Fruit fly (Drosophila melanogaster) whole organism, embryonic: Measurements from ENCODE around the gene Rlb1.
A peak's percentile ranks its signal among the peaks of the same experiment; 100 is the strongest.

ENCODE experiments used
- Ada2b ChIP-seq: fragments of 200-800 bp; sonication (Bioruptor generic); IDR thresholded peaks from 2 replicates; pipeline ENCODE4 v1.3.6; 2022; ENCODE audit warnings: missing biosample characterization, missing genetic modification characterization
- Atf3 ChIP-seq: fragments of 200-800 bp; sonication (Bioruptor generic); optimal IDR thresholded peaks from 3 replicates; lab custom pipeline; 2016; ENCODE audit warnings: missing biosample characterization, missing genetic modification characterization
- B-H1 ChIP-seq: fragments of 200-800 bp; sonication (Bioruptor generic); IDR thresholded peaks from 3 replicates; pipeline ENCODE4 v1.3.6; 2022; ENCODE audit warnings: missing biosample characterization, missing genetic modification characterization
- CG1233 ChIP-seq: fragments of 200-800 bp; sonication (Bioruptor generic); optimal IDR thresholded peaks from 4 replicates; lab custom pipeline; 2018; ENCODE audit warnings: missing biosample characterization, mild to moderate bottlenecking, missing genetic modification characterization
- CG15514 ChIP-seq: fragments of 200-800 bp; sonication (Bioruptor generic); optimal IDR thresholded peaks from 3 replicates; lab custom pipeline; 2017; ENCODE audit warnings: missing biosample characterization, missing genetic modification characterization, mild to moderate bottlenecking, moderate library complexity, missing genetic modification reagents
- CG17385 ChIP-seq: fragments of 200-800 bp; sonication (Bioruptor generic); optimal IDR thresholded peaks from 3 replicates; lab custom pipeline; 2018; ENCODE audit warnings: missing biosample characterization, mild to moderate bottlenecking, missing genetic modification characterization
- CG2202 ChIP-seq: fragments of 200-800 bp; sonication (Bioruptor generic); optimal IDR thresholded peaks from 2 replicates; lab custom pipeline; 2018; ENCODE audit warnings: missing biosample characterization, mild to moderate bottlenecking, missing genetic modification characterization
- CG2889 ChIP-seq: fragments of 200-800 bp; sonication (Bioruptor generic); IDR thresholded peaks from 3 replicates; pipeline ENCODE4 v1.3.6; 2022; ENCODE audit warnings: missing biosample characterization, missing genetic modification characterization
- CG3281 ChIP-seq: fragments of 200-800 bp; sonication (Bioruptor generic); optimal IDR thresholded peaks from 3 replicates; lab custom pipeline; 2017; ENCODE audit warnings: missing biosample characterization, mild to moderate bottlenecking, missing genetic modification characterization
- CG4707 ChIP-seq: fragments of 200-800 bp; sonication (Bioruptor generic); optimal IDR thresholded peaks from 2 replicates; lab custom pipeline; 2018; ENCODE audit warnings: missing biosample characterization, mild to moderate bottlenecking, missing genetic modification characterization, moderate library complexity
- CG4854 ChIP-seq: fragments of 200-800 bp; sonication (Bioruptor generic); optimal IDR thresholded peaks from 2 replicates; lab custom pipeline; 2016; ENCODE audit warnings: missing biosample characterization, missing genetic modification characterization, inconsistent platforms
- CG6272 ChIP-seq: fragments of 200-800 bp; sonication (Bioruptor generic); IDR thresholded peaks from 2 replicates; pipeline ENCODE4 v1.3.6; 2022; ENCODE audit warnings: missing biosample characterization, missing genetic modification characterization
- CG8359 ChIP-seq: fragments of 200-800 bp; sonication (Bioruptor generic); optimal IDR thresholded peaks from 2 replicates; lab custom pipeline; 2017; ENCODE audit warnings: missing biosample characterization, mild to moderate bottlenecking, missing genetic modification characterization, borderline replicate concordance
- CG9727 ChIP-seq: fragments of 200-800 bp; sonication (Bioruptor generic); optimal IDR thresholded peaks from 3 replicates; lab custom pipeline; 2017; ENCODE audit warnings: missing biosample characterization, mild to moderate bottlenecking, missing genetic modification characterization
- CG9797 ChIP-seq: fragments of 200-800 bp; sonication (Bioruptor generic); optimal IDR thresholded peaks from 3 replicates; lab custom pipeline; 2018; ENCODE audit warnings: missing biosample characterization, mild to moderate bottlenecking, missing genetic modification characterization
- CG9932 ChIP-seq: fragments of 200-800 bp; sonication (Bioruptor generic); IDR thresholded peaks from 2 replicates; pipeline ENCODE4 v1.3.6; 2022; ENCODE audit warnings: missing biosample characterization, missing genetic modification characterization
- Dref ChIP-seq: fragments of 200-800 bp; sonication (Bioruptor generic); IDR thresholded peaks from 2 replicates; pipeline ENCODE4 v1.3.6; 2022; ENCODE audit warnings: missing biosample characterization, missing genetic modification characterization
- Drgx ChIP-seq: fragments of 200-800 bp; sonication (Bioruptor generic); IDR thresholded peaks from 2 replicates; pipeline ENCODE4 v1.3.6; 2022; ENCODE audit warnings: missing biosample characterization, missing genetic modification characterization
- Hr3 ChIP-seq: fragments of 200-800 bp; sonication (Bioruptor generic); optimal IDR thresholded peaks from 3 replicates; lab custom pipeline; 2016; ENCODE audit warnings: missing biosample characterization, missing genetic modification characterization
- Lhr ChIP-seq: fragments of 200-800 bp; sonication (Bioruptor generic); optimal IDR thresholded peaks from 3 replicates; lab custom pipeline; 2017; ENCODE audit warnings: mild to moderate bottlenecking, missing biosample characterization, missing genetic modification reagents, missing genetic modification characterization
- Lpt ChIP-seq: fragments of >200 bp; optimal IDR thresholded peaks from 2 replicates; lab custom pipeline; 2018; ENCODE audit warnings: missing biosample characterization, missing genetic modification characterization
- Neu2 ChIP-seq: fragments of 200-800 bp; sonication (Bioruptor generic); optimal IDR thresholded peaks from 3 replicates; lab custom pipeline; 2016; ENCODE audit warnings: missing biosample characterization, missing genetic modification characterization, borderline replicate concordance
- Optix ChIP-seq: fragments of 200-800 bp; sonication (Bioruptor generic); IDR thresholded peaks from 3 replicates; pipeline ENCODE4 v1.3.6; 2022; ENCODE audit warnings: missing biosample characterization, missing genetic modification characterization
- Sry-β ChIP-seq: fragments of 200-800 bp; sonication (Bioruptor generic); optimal IDR thresholded peaks from 2 replicates; lab custom pipeline; 2018; ENCODE audit warnings: missing biosample characterization, mild to moderate bottlenecking, missing genetic modification characterization, moderate library complexity
- Sry-δ ChIP-seq: fragments of 200-800 bp; sonication (Bioruptor generic); optimal IDR thresholded peaks from 2 replicates; lab custom pipeline; 2016; ENCODE audit warnings: missing biosample characterization, missing genetic modification characterization
- Trl ChIP-seq, 3 experiments: fragments of >200 bp in 2 of 3; fragments of 200-800 bp in 1 of 3; sonication (Bioruptor generic) in 1 of 3; optimal IDR thresholded peaks; 2 replicates in 1 of 3; 3 replicates in 2 of 3; lab custom pipeline; 2016 to 2017; ENCODE audit warnings: missing biosample characterization in 1 of 3, missing genetic modification characterization in 1 of 3
- bbx ChIP-seq: fragments of 200-800 bp; sonication (Bioruptor generic); IDR thresholded peaks from 2 replicates; pipeline ENCODE4 v1.3.6; 2022; ENCODE audit warnings: missing biosample characterization, missing genetic modification characterization; ENCODE audit not compliant: partially characterized antibody
- croc ChIP-seq: fragments of 200-800 bp; sonication (Bioruptor generic); conservative IDR thresholded peaks from 3 replicates; pipeline ENCODE4 v1.3.6; 2022; ENCODE audit warnings: missing biosample characterization, missing genetic modification characterization
- gcm2 ChIP-seq: fragments of 200-800 bp; sonication (Bioruptor generic); optimal IDR thresholded peaks from 2 replicates; lab custom pipeline; 2016; ENCODE audit warnings: missing biosample characterization, missing genetic modification characterization
- ham ChIP-seq: fragments of 200-800 bp; sonication (Bioruptor generic); IDR thresholded peaks from 2 replicates; pipeline ENCODE4 v1.3.6; 2022; ENCODE audit warnings: missing biosample characterization, missing genetic modification characterization
- hb ChIP-seq: fragments of 200-800 bp; sonication (Bioruptor generic); IDR thresholded peaks from 3 replicates; pipeline ENCODE4 v1.3.6; 2022; ENCODE audit warnings: missing biosample characterization, missing genetic modification characterization; ENCODE audit not compliant: partially characterized antibody
- hkb ChIP-seq, 2 experiments: fragments of 200-800 bp in 1 of 2; fragments of >200 bp in 1 of 2; sonication (Bioruptor generic) in 1 of 2; IDR thresholded peaks in 1 of 2; optimal IDR thresholded peaks in 1 of 2; 2 replicates each; pipeline versions ENCODE4 v1.3.6 to Lab custom; 2017 to 2022; ENCODE audit warnings: missing biosample characterization in 1 of 2, missing genetic modification characterization in 1 of 2
- jigr1 ChIP-seq: fragments of 200-800 bp; sonication (Bioruptor generic); IDR thresholded peaks from 3 replicates; pipeline ENCODE4 v1.3.6; 2022; ENCODE audit warnings: missing biosample characterization, missing genetic modification characterization
- kah ChIP-seq: fragments of 200-800 bp; sonication (Bioruptor generic); optimal IDR thresholded peaks from 2 replicates; lab custom pipeline; 2018; ENCODE audit warnings: missing biosample characterization, mild to moderate bottlenecking, missing genetic modification characterization
- kni ChIP-seq: fragments of 200-800 bp; sonication (Bioruptor generic); optimal IDR thresholded peaks from 3 replicates; lab custom pipeline; 2017; ENCODE audit warnings: mild to moderate bottlenecking, missing biosample characterization, missing genetic modification reagents, missing genetic modification characterization
- knrl ChIP-seq: fragments of 200-800 bp; sonication (Bioruptor generic); IDR thresholded peaks from 3 replicates; pipeline ENCODE4 v1.3.6; 2022; ENCODE audit warnings: missing biosample characterization, missing genetic modification characterization; ENCODE audit not compliant: partially characterized antibody
- lola ChIP-seq, 3 experiments: fragments of >200 bp in 2 of 3; fragments of 200-800 bp in 1 of 3; sonication (Bioruptor generic) in 1 of 3; optimal IDR thresholded peaks; 2 replicates each; lab custom pipeline; 2017 to 2019; ENCODE audit warnings: missing biosample characterization in 3 of 3, missing genetic modification characterization in 3 of 3, mild to moderate bottlenecking in 1 of 3, moderate library complexity in 1 of 3
- luna ChIP-seq: fragments of 200-800 bp; sonication (Bioruptor generic); optimal IDR thresholded peaks from 2 replicates; lab custom pipeline; 2016; ENCODE audit warnings: missing biosample characterization, missing genetic modification characterization
- mirr ChIP-seq: fragments of 200-800 bp; sonication (Bioruptor generic); optimal IDR thresholded peaks from 3 replicates; lab custom pipeline; 2018; ENCODE audit warnings: missing biosample characterization, mild to moderate bottlenecking, missing genetic modification characterization
- nom ChIP-seq: fragments of 200-800 bp; sonication (Bioruptor generic); optimal IDR thresholded peaks from 2 replicates; lab custom pipeline; 2017; ENCODE audit warnings: missing biosample characterization, missing genetic modification characterization, mild to moderate bottlenecking, moderate library complexity, missing genetic modification reagents
- phol ChIP-seq: fragments of 200-800 bp; sonication (Bioruptor generic); optimal IDR thresholded peaks from 3 replicates; lab custom pipeline; 2018; ENCODE audit warnings: missing biosample characterization, mild to moderate bottlenecking, missing genetic modification characterization, moderate library complexity
- slp2 ChIP-seq: fragments of 200-800 bp; sonication (Bioruptor generic); optimal IDR thresholded peaks from 2 replicates; lab custom pipeline; 2016; ENCODE audit warnings: missing biosample characterization, missing genetic modification characterization
- sob ChIP-seq: fragments of 200-800 bp; sonication (Bioruptor generic); IDR thresholded peaks from 2 replicates; pipeline ENCODE4 v1.3.6; 2022; ENCODE audit warnings: missing biosample characterization, missing genetic modification characterization
- sug ChIP-seq: fragments of 200-800 bp; optimal IDR thresholded peaks from 2 replicates; lab custom pipeline; 2019; ENCODE audit warnings: missing biosample characterization, mild to moderate bottlenecking, missing genetic modification characterization, moderate library complexity
- tio ChIP-seq: fragments of 200-800 bp; sonication (Bioruptor generic); optimal IDR thresholded peaks from 2 replicates; lab custom pipeline; 2017; ENCODE audit warnings: missing biosample characterization, missing genetic modification characterization, inconsistent platforms
- ttk ChIP-seq: fragments of 200-800 bp; sonication (Bioruptor generic); IDR thresholded peaks from 2 replicates; pipeline ENCODE4 v2.1.2; 2022; ENCODE audit warnings: missing biosample characterization, missing genetic modification characterization
- wor ChIP-seq: fragments of 200-800 bp; sonication (Bioruptor generic); IDR thresholded peaks from 2 replicates; pipeline ENCODE4 v1.3.6; 2022; ENCODE audit warnings: missing biosample characterization, missing genetic modification characterization

Gene Rlb1

DNA sequence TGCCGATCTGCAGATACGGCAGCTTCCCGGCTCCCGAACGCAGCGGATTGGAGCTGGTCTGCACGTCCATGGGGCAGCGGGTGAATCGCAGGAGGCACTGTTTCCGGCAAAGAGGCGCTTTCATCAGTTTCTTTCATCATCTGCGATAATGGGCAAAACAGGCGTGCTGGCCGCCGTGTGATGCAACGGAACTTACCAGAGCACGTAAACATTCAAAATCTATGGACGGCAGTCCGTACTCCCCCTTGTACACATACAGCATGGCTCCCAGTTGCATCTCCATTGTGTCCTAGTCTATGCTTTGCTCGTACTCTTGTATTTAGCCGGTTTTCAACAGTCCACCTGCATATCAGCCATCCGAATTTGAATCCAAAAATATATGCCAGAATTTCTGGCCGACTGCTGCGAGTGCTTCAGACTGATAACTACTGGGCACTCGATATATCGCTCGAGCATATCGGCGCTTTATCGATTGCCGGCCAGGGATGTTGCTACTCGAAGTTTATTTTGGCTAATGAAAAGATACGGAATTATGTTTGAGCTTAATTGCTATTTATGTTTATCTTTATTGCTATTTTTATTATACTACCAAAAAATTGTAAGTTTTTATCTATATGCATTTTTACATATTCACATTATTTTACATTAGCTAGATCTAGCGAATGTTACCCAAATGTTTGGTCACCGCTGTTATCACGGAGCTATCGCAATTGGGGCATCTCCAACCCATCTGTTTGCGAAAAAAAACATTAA lies 50.3 kb downstream of the Rlb1 start, which contains the start of the genes CG9393 and Vps45 (continued):
- TF ChIP-seq Sry-δ (peak; percentile 90), Neu2 (GFP tag; lab: Kevin White, UChicago) (peak; percentile 5), CG2889 (GFP tag; lab: Robert Waterston, UW) (0 out of 3 replicates have a peak, but pooled peaks have one; percentile 4), CG17385 (GFP tag; lab: Kevin White, UChicago) (peak; percentile 49), Dref (GFP tag; lab: Robert Waterston, UW) (peak; percentile 91), Drgx (GFP tag; lab: Robert Waterston, UW) (no peak), slp2 (GFP tag; lab: Kevin White, UChicago) (no peak), knrl (peak; percentile 95), Atf3 (peak; percentile 42), Ada2b (GFP tag; lab: Robert Waterston, UW) (peak; percentile 15; the same call in 1 of the 2 replicates), sob (GFP tag; lab: Robert Waterston, UW) (peak; percentile 71; the same call in 1 of the 2 replicates), CG4854 (GFP tag; lab: Kevin White, UChicago) (peak; percentile 43), CG9797 (GFP tag; lab: Kevin White, UChicago) (peak; percentile 53), CG3281 (GFP tag; lab: Kevin White, UChicago) (no peak), wor (GFP tag; lab: Robert Waterston, UW) (no peak), gcm2 (GFP tag; lab: Kevin White, UChicago) (no peak), Lpt (GFP tag; lab: Kevin White, UChicago) (no peak), ttk (GFP tag; lab: Robert Waterston, UW) (0 out of 2 replicates have a peak, but pooled peaks have one; percentile 7), kah (GFP tag; lab: Kevin White, UChicago) (no peak), B-H1 (0 out of 3 replicates have a peak, but pooled peaks have one; percentile 14), CG1233 (GFP tag; lab: Kevin White, UChicago) (peak; percentile 15), Trl (optimal IDR thresholded peaks at IDR 0.05; lab: Kevin White, UChicago) (no peak), Trl (GFP tag; optimal IDR thresholded peaks at IDR 0.05; lab: Kevin White, UChicago) (peak; percentile 64), lola (GFP tag; optimal IDR thresholded peaks at IDR 0.05; lab: Kevin White, UChicago) (peak in 1 of 3 experiments; percentile 56), nom (no peak), Sry-β (GFP tag; lab: Kevin White, UChicago) (peak; percentile 96), mirr (GFP tag; lab: Kevin White, UChicago) (peak; percentile 29), hb (peak; percentile 93), phol (tag; lab: Kevin White, UChicago) (peak; percentile 76), Optix (0 out of 3 replicates have a peak, but pooled peaks have one; percentile 7), sug (tag; lab: Kevin White, UChicago) (peak; percentile 83), croc (0 out of 3 replicates have a peak, but pooled peaks have one; percentile 23), CG2202 (no peak), CG9727 (GFP tag; lab: Kevin White, UChicago) (peak; percentile 67), Hr3 (GFP tag; lab: Kevin White, UChicago) (peak; percentile 69), hkb (optimal IDR thresholded peaks at IDR 0.05; lab: Kevin White, UChicago) (peak; percentile 65), hkb (GFP tag; IDR thresholded peaks at IDR 0.05; lab: Robert Waterston, UW) (0 out of 2 replicates have a peak, but pooled peaks have one; percentile 25), CG6272 (GFP tag; lab: Robert Waterston, UW) (peak; percentile 70; the same call in 1 of the 2 replicates), luna (GFP tag; lab: Kevin White, UChicago) (peak; percentile 17), CG15514 (GFP tag; lab: Kevin White, UChicago) (peak; percentile 67), bbx (GFP tag; lab: Robert Waterston, UW) (peak; percentile 92), ham (no peak), CG9932 (GFP tag; lab: Robert Waterston, UW) (peak; percentile 84), CG8359 (GFP tag; lab: Kevin White, UChicago) (no peak), CG4707 (GFP tag; lab: Kevin White, UChicago) (no peak), kni (GFP tag; lab: Kevin White, UChicago) (peak; percentile 59), Lhr (GFP tag; lab: Kevin White, UChicago) (no peak), jigr1 (no peak), tio (GFP tag; lab: Kevin White, UChicago) (no peak)
